Fruit fly (Drosophila melanogaster) whole organism, adult: ENCODE data around the gene CG9368.

Experiments used
- CG11617 ChIP-seq: fragments of 200-800 bp; sonication (Bioruptor generic); optimal IDR thresholded peaks from 2 replicates; lab custom pipeline; 2017; ENCODE audit warnings: mild to moderate bottlenecking, missing biosample characterization, missing genetic modification reagents, missing genetic modification characterization
- CG12768 ChIP-seq: fragments of 200-800 bp; sonication (Bioruptor generic); optimal IDR thresholded peaks from 2 replicates; lab custom pipeline; 2017; ENCODE audit warnings: missing biosample characterization, missing genetic modification characterization, mild to moderate bottlenecking, moderate library complexity, missing genetic modification reagents
- CG14711 ChIP-seq: fragments of 200-800 bp; sonication (Bioruptor generic); optimal IDR thresholded peaks from 2 replicates; lab custom pipeline; 2018; ENCODE audit warnings: missing biosample characterization, mild to moderate bottlenecking, missing genetic modification characterization, moderate library complexity
- CG1620 ChIP-seq: fragments of 200-800 bp; sonication (Bioruptor generic); optimal IDR thresholded peaks from 2 replicates; lab custom pipeline; 2016; ENCODE audit warnings: missing biosample characterization, missing genetic modification characterization
- CG33017 ChIP-seq: fragments of 200-800 bp; sonication (Bioruptor generic); optimal IDR thresholded peaks from 2 replicates; lab custom pipeline; 2018; ENCODE audit warnings: missing biosample characterization, mild to moderate bottlenecking, missing genetic modification characterization, moderate library complexity
- CG5204 ChIP-seq: fragments of 200-800 bp; sonication (Bioruptor generic); optimal IDR thresholded peaks from 2 replicates; lab custom pipeline; 2016; ENCODE audit warnings: missing biosample characterization, missing genetic modification characterization
- CG7045 ChIP-seq: fragments of 200-800 bp; sonication (Bioruptor generic); optimal IDR thresholded peaks from 2 replicates; lab custom pipeline; 2017; ENCODE audit warnings: missing biosample characterization, mild to moderate bottlenecking, missing genetic modification characterization
- CG7101 ChIP-seq: fragments of 200-800 bp; sonication (Bioruptor generic); optimal IDR thresholded peaks from 2 replicates; lab custom pipeline; 2018; ENCODE audit warnings: missing biosample characterization, mild to moderate bottlenecking, missing genetic modification characterization, moderate library complexity
- Clk ChIP-seq: fragments of 200-800 bp; sonication (Bioruptor generic); optimal IDR thresholded peaks from 2 replicates; lab custom pipeline; 2017; ENCODE audit warnings: missing biosample characterization, missing genetic modification characterization
- Crg-1 ChIP-seq: fragments of 200-800 bp; sonication (Bioruptor generic); optimal IDR thresholded peaks from 2 replicates; lab custom pipeline; 2016; ENCODE audit warnings: missing biosample characterization, missing genetic modification characterization
- Hr96 ChIP-seq: fragments of 200-800 bp; sonication (Bioruptor generic); optimal IDR thresholded peaks from 2 replicates; lab custom pipeline; 2016; ENCODE audit warnings: missing biosample characterization, missing genetic modification characterization
- Mnt ChIP-seq: fragments of 200-800 bp; sonication (Bioruptor generic); optimal IDR thresholded peaks from 2 replicates; lab custom pipeline; 2016; ENCODE audit warnings: missing biosample characterization, mild to moderate bottlenecking, missing genetic modification characterization
- bab1 ChIP-seq: fragments of 200-800 bp; sonication (Bioruptor generic); optimal IDR thresholded peaks from 3 replicates; lab custom pipeline; 2019; ENCODE audit warnings: missing biosample characterization, mild to moderate bottlenecking, missing genetic modification characterization, moderate library complexity
- cic ChIP-seq: fragments of 200-800 bp; sonication (Bioruptor generic); optimal IDR thresholded peaks from 2 replicates; lab custom pipeline; 2017; ENCODE audit warnings: missing biosample characterization, mild to moderate bottlenecking, missing genetic modification characterization, moderate library complexity
- cnc ChIP-seq, 2 experiments: fragments of >200 bp; optimal IDR thresholded peaks; 2 replicates each; lab custom pipeline; 2017
- kay ChIP-seq: fragments of 200-800 bp; sonication (Bioruptor generic); peaks from one replicate; lab custom pipeline; 2016; ENCODE audit warnings: missing biosample characterization, missing genetic modification characterization, borderline replicate concordance
- ovo ChIP-seq: fragments of 200-800 bp; sonication (Bioruptor generic); optimal IDR thresholded peaks from 2 replicates; lab custom pipeline; 2016; ENCODE audit warnings: missing biosample characterization, missing genetic modification characterization
- pad ChIP-seq: fragments of 200-800 bp; sonication (Bioruptor generic); optimal IDR thresholded peaks from 3 replicates; lab custom pipeline; 2017; ENCODE audit warnings: missing biosample characterization, missing genetic modification characterization, mild to moderate bottlenecking, moderate library complexity, missing genetic modification reagents
- tj ChIP-seq: fragments of 200-800 bp; sonication (Bioruptor generic); optimal IDR thresholded peaks from 3 replicates; lab custom pipeline; 2017; ENCODE audit warnings: missing biosample characterization, mild to moderate bottlenecking, missing genetic modification characterization, moderate library complexity
- toe ChIP-seq: fragments of 200-800 bp; sonication (Bioruptor generic); optimal IDR thresholded peaks from 2 replicates; lab custom pipeline; 2016; ENCODE audit warnings: missing biosample characterization, missing genetic modification characterization

Gene CG9368

DNA sequence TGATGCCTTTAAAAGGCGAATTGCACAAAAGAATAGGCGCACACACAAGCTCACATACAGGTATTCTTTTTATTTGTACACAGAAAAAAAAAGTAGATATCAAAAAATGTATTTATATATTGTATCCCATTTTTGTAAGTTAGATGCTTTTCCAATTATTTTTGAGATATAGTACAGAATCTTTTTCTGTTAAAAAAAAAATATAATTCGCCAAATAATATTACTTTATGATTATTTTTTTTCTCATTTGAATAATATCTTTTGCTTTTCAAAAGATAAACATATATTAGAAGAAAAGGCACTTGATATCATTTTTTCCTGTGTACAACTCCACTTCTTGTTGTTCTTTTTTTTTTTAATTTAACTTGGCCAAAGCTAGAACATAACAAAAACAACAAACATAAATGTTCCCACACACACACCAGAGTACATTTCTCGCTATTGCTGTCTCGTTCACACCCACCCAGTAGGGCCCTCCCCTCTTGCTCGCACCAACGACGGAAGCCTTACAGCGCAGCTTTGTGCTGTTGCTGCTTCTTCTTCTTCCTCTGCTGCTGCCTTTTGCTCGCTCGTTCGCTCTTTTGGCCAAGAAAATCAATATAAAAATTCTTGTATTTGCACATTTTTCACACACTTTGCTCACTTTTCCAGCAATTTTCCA, 33.5 kb downstream of the CG9368 start:
- TF ChIP-seq tj (GFP tag; lab: Kevin White, UChicago) (peak; percentile 65), pad (GFP tag; lab: Kevin White, UChicago) (peak; percentile 29), CG7101 (peak; percentile 84), CG33017 (tag; lab: Kevin White, UChicago) (peak; percentile 71), Crg-1 (GFP tag; lab: Kevin White, UChicago) (no peak), ovo (GFP tag; lab: Kevin White, UChicago) (no peak), kay (GFP tag; lab: Kevin White, UChicago) (peak; percentile 69), Mnt (GFP tag; lab: Kevin White, UChicago) (no peak), Hr96 (GFP tag; lab: Kevin White, UChicago) (peak; percentile 36), CG1620 (GFP tag; lab: Kevin White, UChicago) (no peak), CG12768 (peak; percentile 28), toe (GFP tag; lab: Kevin White, UChicago) (no peak), Clk (GFP tag; lab: Kevin White, UChicago) (no peak), CG5204 (GFP tag; lab: Kevin White, UChicago) (peak; percentile 13), cnc (optimal IDR thresholded peaks at IDR 0.05; lab: Kevin White, UChicago) (no peak), cic (GFP tag; lab: Kevin White, UChicago) (no peak), CG14711 (tag; lab: Kevin White, UChicago) (peak; percentile 90), bab1 (GFP tag; lab: Kevin White, UChicago) (peak; percentile 87), CG7045 (GFP tag; lab: Kevin White, UChicago) (peak; percentile 75), CG11617 (GFP tag; lab: Kevin White, UChicago) (peak; percentile 41)

- TF ChIP-seq CG12768, result no peak
- TF ChIP-seq Crg-1 (GFP tag; lab: Kevin White, UChicago), result no peak
- peak; percentile 49 for TF ChIP-seq tj (GFP tag; lab: Kevin White, UChicago)
- TF ChIP-seq bab1 (GFP tag; lab: Kevin White, UChicago), result no peak
- no peak for TF ChIP-seq ovo (GFP tag; lab: Kevin White, UChicago)
- TF ChIP-seq pad (GFP tag; lab: Kevin White, UChicago), result no peak
- TF ChIP-seq CG14711 (tag; lab: Kevin White, UChicago), result no peak
- no peak for TF ChIP-seq CG1620 (GFP tag; lab: Kevin White, UChicago)
These were observed 34.1 kb downstream of the CG9368 start, which contains the start of gene wnd for dm6 chr3L:19635478-19635996. Gene wnd, minus strand, starts transcription at chr3L:19635783.

DNA sequence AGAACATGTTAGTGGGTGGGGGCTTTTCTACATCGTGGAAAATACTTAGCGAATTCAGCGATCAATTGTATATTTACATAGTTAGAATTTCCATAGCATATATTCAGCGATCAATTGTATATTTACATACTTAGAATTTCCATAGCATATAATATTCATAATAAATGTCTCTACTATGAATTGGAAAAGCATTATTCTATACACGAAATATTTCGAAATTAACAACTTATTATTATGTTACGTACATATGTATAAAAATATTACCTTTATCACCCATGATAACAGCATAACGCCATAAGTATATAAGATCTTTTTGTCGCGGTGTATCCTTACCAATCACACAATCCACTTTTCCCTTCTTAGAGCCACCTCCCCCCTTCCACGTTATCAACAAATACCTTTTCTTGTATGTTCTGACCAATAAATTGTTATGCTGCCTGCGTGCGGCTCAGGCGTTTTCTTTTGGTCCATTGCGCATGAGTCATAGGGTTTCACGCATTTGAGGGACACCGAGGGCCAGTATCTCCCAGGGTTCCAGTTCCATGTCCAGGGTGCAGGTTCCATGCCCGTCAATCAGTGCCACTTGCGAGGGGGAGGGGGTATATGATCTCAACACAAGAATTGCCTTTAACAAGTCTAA, 35.5 kb downstream of the CG9368 start:
- TF ChIP-seq CG7045 (GFP tag; lab: Kevin White, UChicago), result no peak
- TF ChIP-seq Crg-1 (GFP tag; lab: Kevin White, UChicago), result no peak
- no peak for TF ChIP-seq toe (GFP tag; lab: Kevin White, UChicago)
- no peak for TF ChIP-seq CG7101
- TF ChIP-seq Mnt (GFP tag; lab: Kevin White, UChicago), result no peak
- no peak for TF ChIP-seq ovo (GFP tag; lab: Kevin White, UChicago)
- no peak for TF ChIP-seq cnc (optimal IDR thresholded peaks at IDR 0.05; lab: Kevin White, UChicago)
- no peak for TF ChIP-seq CG12768
- no peak for TF ChIP-seq bab1 (GFP tag; lab: Kevin White, UChicago)
- TF ChIP-seq CG11617 (GFP tag; lab: Kevin White, UChicago), result no peak
- TF ChIP-seq Clk (GFP tag; lab: Kevin White, UChicago), result no peak
- no peak for TF ChIP-seq CG33017 (tag; lab: Kevin White, UChicago)
- no peak for TF ChIP-seq Hr96 (GFP tag; lab: Kevin White, UChicago)
- no peak for TF ChIP-seq cic (GFP tag; lab: Kevin White, UChicago)
- TF ChIP-seq CG1620 (GFP tag; lab: Kevin White, UChicago), result no peak
- TF ChIP-seq kay (GFP tag; lab: Kevin White, UChicago), result no peak
- no peak for TF ChIP-seq pad (GFP tag; lab: Kevin White, UChicago)
- TF ChIP-seq CG5204 (GFP tag; lab: Kevin White, UChicago), result no peak
- no peak for TF ChIP-seq CG14711 (tag; lab: Kevin White, UChicago)
- no peak for TF ChIP-seq tj (GFP tag; lab: Kevin White, UChicago)

DNA sequence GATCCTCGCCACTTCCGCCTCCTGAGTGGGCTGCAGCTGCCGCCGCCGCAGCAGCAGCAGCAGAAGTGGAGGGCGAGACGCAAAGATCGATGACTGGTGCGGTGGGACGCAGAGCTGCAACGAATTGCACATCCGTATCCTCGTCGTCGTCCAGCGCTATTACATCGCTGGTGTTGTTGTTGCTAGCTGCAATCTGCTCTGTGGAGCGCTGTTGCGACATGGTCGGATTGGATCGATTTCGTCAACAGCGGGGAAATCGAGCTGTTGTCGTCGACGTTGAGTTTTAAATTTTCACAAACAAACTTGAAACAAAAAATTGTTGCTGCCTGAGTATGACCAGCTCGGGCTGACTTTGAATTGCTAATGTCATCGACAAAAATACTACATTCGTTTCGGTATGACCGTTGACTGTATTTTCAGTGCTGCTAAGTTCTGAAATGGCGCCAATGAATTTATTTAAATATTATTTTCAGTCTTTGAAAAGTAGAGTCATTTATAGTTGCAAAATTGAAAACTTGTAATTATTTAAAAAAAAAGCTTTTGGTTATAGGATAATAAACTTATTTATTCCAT, 41.1 kb downstream of the CG9368 start, which contains the start of gene Rnf146:
Gene Rnf146 (minus strand): TSS at position 369 of the 573 bp plus-strand sequence.
- TF ChIP-seq cic (GFP tag; lab: Kevin White, UChicago), result no peak
- peak; percentile 34 for TF ChIP-seq CG7101
- no peak for TF ChIP-seq CG7045 (GFP tag; lab: Kevin White, UChicago)
- TF ChIP-seq bab1 (GFP tag; lab: Kevin White, UChicago), result peak; percentile 63
- no peak for TF ChIP-seq Mnt (GFP tag; lab: Kevin White, UChicago)
- peak; percentile 25 for TF ChIP-seq pad (GFP tag; lab: Kevin White, UChicago)
- TF ChIP-seq CG33017 (tag; lab: Kevin White, UChicago), result peak; percentile 14
- TF ChIP-seq Crg-1 (GFP tag; lab: Kevin White, UChicago), result no peak

DNA sequence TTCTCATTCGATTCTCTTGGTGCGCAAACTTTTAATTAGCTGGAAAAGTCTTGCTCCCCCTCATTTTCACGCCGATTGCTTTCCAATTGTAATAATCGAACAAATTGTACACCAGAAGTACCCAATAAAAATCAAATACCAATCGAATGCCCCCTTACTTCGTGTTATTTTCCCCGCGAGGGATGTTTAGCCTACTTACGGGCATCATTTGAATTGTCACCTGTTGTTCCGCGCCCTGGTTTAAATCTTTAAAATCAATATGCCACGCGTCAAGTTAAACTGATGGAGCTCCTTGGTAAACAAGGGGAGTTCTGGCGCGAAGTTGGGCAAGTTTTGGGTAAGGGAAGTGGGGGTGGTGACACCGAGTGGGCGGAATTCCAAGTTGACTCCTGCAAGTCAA, 44.9 kb downstream of the CG9368 start:
- no peak for TF ChIP-seq CG1620 (GFP tag; lab: Kevin White, UChicago)
- TF ChIP-seq CG7045 (GFP tag; lab: Kevin White, UChicago), result no peak
- TF ChIP-seq kay (GFP tag; lab: Kevin White, UChicago), result no peak
- no peak for TF ChIP-seq CG7101
- no peak for TF ChIP-seq CG14711 (tag; lab: Kevin White, UChicago)
- TF ChIP-seq CG5204 (GFP tag; lab: Kevin White, UChicago), result no peak
- TF ChIP-seq CG12768, result no peak
- no peak for TF ChIP-seq Clk (GFP tag; lab: Kevin White, UChicago)
- no peak for TF ChIP-seq pad (GFP tag; lab: Kevin White, UChicago)
- no peak for TF ChIP-seq tj (GFP tag; lab: Kevin White, UChicago)
- no peak for TF ChIP-seq Crg-1 (GFP tag; lab: Kevin White, UChicago)
- TF ChIP-seq cic (GFP tag; lab: Kevin White, UChicago), result no peak
- no peak for TF ChIP-seq toe (GFP tag; lab: Kevin White, UChicago)
- no peak for TF ChIP-seq Hr96 (GFP tag; lab: Kevin White, UChicago)
- TF ChIP-seq Mnt (GFP tag; lab: Kevin White, UChicago), result no peak
- no peak for TF ChIP-seq cnc (optimal IDR thresholded peaks at IDR 0.05; lab: Kevin White, UChicago)
- no peak for TF ChIP-seq CG11617 (GFP tag; lab: Kevin White, UChicago)
